Worm (Caenorhabditis elegans) whole organism, young adult: ENCODE measurements around the gene ZK930.6.

Source experiments
- F49E8.2 ChIP-seq: sonication (generic microtip); optimal IDR thresholded peaks from 3 replicates; lab custom pipeline; 2017; ENCODE audit warnings: missing genetic modification characterization, mild to moderate bottlenecking, missing compliant biosample characterization, antibody characterized with exemption, moderate library complexity; ENCODE audit not compliant: insufficient read depth
- ama-1 ChIP-seq, 3 experiments: fragments of 150-350 bp in 1 of 3; sonication (generic microtip) in 2 of 3; optimal IDR thresholded peaks; 2 replicates each; lab custom pipeline; 2014 to 2018; ENCODE audit warnings: missing biosample characterization in 2 of 3, missing genetic modification characterization in 2 of 3, missing genetic modification reagents in 2 of 3
- ceh-91 ChIP-seq: fragments of 200-800 bp; sonication (Bioruptor generic); IDR thresholded peaks from 2 replicates; pipeline ENCODE4 v1.3.6; 2022; ENCODE audit warnings: missing genetic modification reagents, missing genetic modification characterization, missing compliant biosample characterization
- dox-1 ChIP-seq: fragments of 200-800 bp; sonication (Bioruptor generic); IDR thresholded peaks from 2 replicates; pipeline ENCODE4 v1.3.6; 2022; ENCODE audit warnings: missing genetic modification reagents, missing genetic modification characterization, missing compliant biosample characterization
- fkh-3 ChIP-seq: sonication (generic microtip); optimal IDR thresholded peaks from 2 replicates; lab custom pipeline; 2016; ENCODE audit warnings: mild to moderate bottlenecking, missing genetic modification characterization, missing compliant biosample characterization
- lsl-1 ChIP-seq: fragments of 200-800 bp; sonication (Bioruptor generic); optimal IDR thresholded peaks from 2 replicates; lab custom pipeline; 2018; ENCODE audit warnings: mild to moderate bottlenecking, missing genetic modification characterization, moderate library complexity, missing compliant biosample characterization
- madf-3 ChIP-seq: fragments of 200-800 bp; sonication (Bioruptor generic); IDR thresholded peaks from 2 replicates; pipeline ENCODE4 v1.3.6; 2022; ENCODE audit warnings: missing genetic modification reagents, missing genetic modification characterization, missing compliant biosample characterization
- sptf-2 ChIP-seq: fragments of 200-800 bp; sonication (Bioruptor generic); optimal IDR thresholded peaks from 2 replicates; lab custom pipeline; 2018; ENCODE audit warnings: mild to moderate bottlenecking, missing genetic modification characterization, missing compliant biosample characterization
- unc-130 ChIP-seq: sonication (generic microtip); optimal IDR thresholded peaks from 2 replicates; lab custom pipeline; 2016; ENCODE audit warnings: missing genetic modification reagents, missing genetic modification characterization, missing compliant biosample characterization
- unc-62 ChIP-seq: fragments of 150-350 bp; optimal IDR thresholded peaks from 2 replicates; lab custom pipeline; 2014; ENCODE audit warnings: missing biosample characterization, missing genetic modification reagents, missing genetic modification characterization

ce11 chrII:11854749-11855148 lies 29.0 kb upstream of the ZK930.6 start:
- TF ChIP-seq madf-3 (GFP tag; lab: Robert Waterston, UW) (no peak), unc-130 (GFP tag; lab: Kevin White, UChicago) (no peak), lsl-1 (GFP tag; lab: Kevin White, UChicago) (no peak), ceh-91 (no peak), F49E8.2 (tag; lab: Kevin White, UChicago) (no peak), fkh-3 (no peak), unc-62 (GFP tag; lab: Kevin White, UChicago) (no peak), ama-1 (optimal IDR thresholded peaks at IDR 0.05; lab: Kevin White, UChicago) (no peak), ama-1 (GFP tag; optimal IDR thresholded peaks at IDR 0.05; lab: Kevin White, UChicago) (no peak), dox-1 (no peak), sptf-2 (GFP tag; lab: Kevin White, UChicago) (no peak)
